Fruit fly (Drosophila melanogaster): ENCODE measurements around the gene Polr2L.

DNA sequence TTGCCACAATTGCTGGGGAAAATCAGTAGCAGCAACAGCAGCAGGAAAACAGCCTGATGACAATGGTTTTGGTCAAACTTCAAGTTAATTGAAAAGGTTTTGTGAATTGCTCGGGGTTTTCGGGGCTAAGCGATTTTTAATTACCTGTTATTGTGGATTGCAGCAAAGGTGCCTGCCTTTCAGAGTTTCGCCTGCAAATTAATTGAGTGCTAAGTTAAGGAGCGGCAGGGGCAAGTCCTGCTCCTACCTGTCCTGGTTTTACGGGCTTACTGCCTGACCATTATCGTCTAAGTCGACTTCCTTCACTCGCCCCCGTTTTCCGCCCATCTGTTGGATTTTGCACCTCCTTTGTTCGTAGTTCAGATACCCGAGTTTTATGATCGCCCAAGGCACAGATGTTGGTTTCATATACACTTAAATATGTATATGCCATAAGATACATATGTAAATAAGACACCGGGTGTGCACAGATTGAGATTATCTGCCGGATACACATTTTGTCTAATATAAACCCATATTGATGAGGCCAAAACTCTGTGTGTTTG is 9.1 kb downstream of the Polr2L start:
- TF ChIP-seq EcR (GFP tag; optimal IDR thresholded peaks at IDR 0.05): no peak
- TF ChIP-seq psq (optimal IDR thresholded peaks at IDR 0.05): no peak
- TF ChIP-seq usp (GFP tag; optimal IDR thresholded peaks at IDR 0.05): no peak
